Worm (Caenorhabditis elegans): ENCODE data around the gene R04B3.3.

- no peak for TF ChIP-seq unc-55 (GFP tag; optimal IDR thresholded peaks at IDR 0.05)
- no peak for TF ChIP-seq nhr-11 (tag; optimal IDR thresholded peaks at IDR 0.05)
- no peak for TF ChIP-seq ceh-9 (tag; optimal IDR thresholded peaks at IDR 0.05)
- no peak for TF ChIP-seq fkh-10 (GFP tag; optimal IDR thresholded peaks at IDR 0.05)
- TF ChIP-seq madf-2 (tag; optimal IDR thresholded peaks at IDR 0.05) = no peak
- no peak for TF ChIP-seq ceh-34 (tag; optimal IDR thresholded peaks at IDR 0.05)
- no peak for TF ChIP-seq pros-1 (tag; optimal IDR thresholded peaks at IDR 0.05)
- no peak for TF ChIP-seq npax-4 (tag; optimal IDR thresholded peaks at IDR 0.05)
- TF ChIP-seq K09A11.1 (tag; optimal IDR thresholded peaks at IDR 0.05; ENCODE audit: insufficient read depth) = no peak
- no peak for TF ChIP-seq ama-1 (optimal IDR thresholded peaks at IDR 0.05)
- TF ChIP-seq sox-4 (tag; optimal IDR thresholded peaks at IDR 0.05) = no peak
- TF ChIP-seq gmeb-2 (tag; optimal IDR thresholded peaks at IDR 0.05) = no peak
- no peak for TF ChIP-seq ceh-2 (tag; optimal IDR thresholded peaks at IDR 0.05)
- TF ChIP-seq unc-86 (tag; optimal IDR thresholded peaks at IDR 0.05) = no peak
Observed at ce11 chrX:2438857-2439256, 36.9 kb downstream of the R04B3.3 start, which contains the start of gene gid-2.

All from whole organism, late embryonic.